Worm (Caenorhabditis elegans) whole organism, young adult: ENCODE results near the gene dnc-3.

Source experiments
- C06A6.2 ChIP-seq: fragments of 200-800 bp; sonication (Bioruptor generic); conservative IDR thresholded peaks from 2 replicates; pipeline ENCODE4 v1.3.6; 2022; ENCODE audit warnings: missing genetic modification characterization, missing compliant biosample characterization
- F57A8.1 ChIP-seq: fragments of 200-800 bp; sonication (Bioruptor generic); optimal IDR thresholded peaks from 2 replicates; lab custom pipeline; 2018; ENCODE audit warnings: mild to moderate bottlenecking, missing genetic modification characterization, moderate library complexity, missing compliant biosample characterization
- mxl-1 ChIP-seq: sonication (generic microtip); optimal IDR thresholded peaks from 2 replicates; lab custom pipeline; 2016; ENCODE audit warnings: missing genetic modification characterization, missing compliant biosample characterization
- ztf-3 ChIP-seq: fragments of 200-800 bp; sonication (Bioruptor generic); optimal IDR thresholded peaks from 2 replicates; lab custom pipeline; 2018; ENCODE audit warnings: mild to moderate bottlenecking, missing genetic modification characterization, missing compliant biosample characterization

ce11 chrII:3520988-3521850 lies 32.3 kb upstream of the dnc-3 start, which contains the start of gene W09G10.9:
- TF ChIP-seq C06A6.2 (GFP tag; lab: Robert Waterston, UW) (0 out of 2 replicates have a peak, but pooled peaks have one; percentile 45), mxl-1 (tag; lab: Kevin White, UChicago) (no peak), ztf-3 (GFP tag; lab: Kevin White, UChicago) (no peak), F57A8.1 (no peak)
